Fruit fly (Drosophila melanogaster) whole organism, pupa: Measurements from ENCODE around the gene Snoo.

Experiments used
- CG10348 ChIP-seq: fragments of 200-800 bp; sonication (Bioruptor generic); IDR thresholded peaks from 2 replicates; pipeline ENCODE4 v1.3.6; 2022; ENCODE audit warnings: missing biosample characterization, missing genetic modification characterization
- CG12605 ChIP-seq: fragments of 200-800 bp; sonication (Bioruptor generic); IDR thresholded peaks from 2 replicates; pipeline ENCODE4 v1.3.6; 2022; ENCODE audit warnings: missing biosample characterization, missing genetic modification characterization
- CG13204 ChIP-seq: fragments of 200-800 bp; sonication (Bioruptor generic); optimal IDR thresholded peaks from 2 replicates; lab custom pipeline; 2018; ENCODE audit warnings: missing biosample characterization, mild to moderate bottlenecking, missing genetic modification characterization, moderate library complexity
- CG15710 ChIP-seq: fragments of 200-800 bp; sonication (Bioruptor generic); optimal IDR thresholded peaks from 2 replicates; lab custom pipeline; 2018; ENCODE audit warnings: missing biosample characterization, mild to moderate bottlenecking, missing genetic modification characterization, moderate library complexity
- CG4496 ChIP-seq: fragments of 200-800 bp; sonication (Bioruptor generic); IDR thresholded peaks from 3 replicates; pipeline ENCODE4 v1.3.6; 2022; ENCODE audit warnings: missing biosample characterization, missing genetic modification characterization
- CG8301 ChIP-seq: fragments of 200-800 bp; sonication (Bioruptor generic); optimal IDR thresholded peaks from 2 replicates; lab custom pipeline; 2018; ENCODE audit warnings: missing biosample characterization, mild to moderate bottlenecking, missing genetic modification characterization
- D1 ChIP-seq: fragments of 200-800 bp; sonication (Bioruptor generic); optimal IDR thresholded peaks from 2 replicates; lab custom pipeline; 2018; ENCODE audit warnings: missing biosample characterization, mild to moderate bottlenecking, missing genetic modification characterization, moderate library complexity
- EcR ChIP-seq: fragments of 200-800 bp; sonication (Bioruptor generic); optimal IDR thresholded peaks from 3 replicates; lab custom pipeline; 2019; ENCODE audit warnings: missing biosample characterization, missing genetic modification characterization, mild to moderate bottlenecking, moderate library complexity, missing genetic modification reagents
- gl ChIP-seq: fragments of 200-800 bp; sonication (Bioruptor generic); optimal IDR thresholded peaks from 2 replicates; lab custom pipeline; 2018; ENCODE audit warnings: missing biosample characterization, mild to moderate bottlenecking, missing genetic modification characterization
- rn ChIP-seq: fragments of 200-800 bp; sonication (Bioruptor generic); IDR thresholded peaks from 2 replicates; pipeline ENCODE4 v1.3.6; 2022; ENCODE audit warnings: missing biosample characterization, missing genetic modification characterization

DNA sequence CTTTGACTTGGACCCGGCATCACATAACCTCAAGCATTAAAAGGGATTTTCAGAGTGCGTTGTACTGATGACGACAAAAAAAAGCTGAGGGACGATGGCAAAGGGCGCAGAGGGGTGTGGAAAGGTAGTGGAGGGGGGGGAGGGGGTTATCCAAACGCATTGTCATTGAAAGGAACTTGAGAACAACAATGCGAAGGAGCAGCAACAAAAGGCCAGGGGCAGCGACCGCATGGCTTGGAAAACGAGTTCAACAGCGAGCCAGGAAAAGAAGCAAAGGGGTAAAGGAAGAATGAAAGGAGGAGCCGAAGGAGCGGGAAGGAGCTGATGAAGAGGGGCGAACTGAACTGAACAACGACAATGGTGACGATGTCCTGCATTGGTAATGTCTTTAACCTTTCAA, 21.8 kb downstream of the Snoo start:
- TF ChIP-seq CG4496 (GFP tag; lab: Robert Waterston, UW) (no peak), D1 (tag; lab: Kevin White, UChicago) (no peak), CG15710 (tag; lab: Kevin White, UChicago) (no peak), gl (tag; lab: Kevin White, UChicago) (no peak), CG12605 (GFP tag; lab: Robert Waterston, UW) (no peak), CG8301 (no peak), CG10348 (GFP tag; lab: Robert Waterston, UW) (no peak), EcR (GFP tag; lab: Kevin White, UChicago) (peak; percentile 99), rn (no peak), CG13204 (GFP tag; lab: Kevin White, UChicago) (peak; percentile 62)
